Worm (Caenorhabditis elegans) whole organism, young adult: ENCODE measurements around the gene msp-78.
A peak's percentile ranks its signal among the peaks of the same experiment; 100 is the strongest.

ENCODE experiments used
- B0336.3 ChIP-seq: fragments of 200-800 bp; sonication (Bioruptor generic); IDR thresholded peaks from 2 replicates; pipeline ENCODE4 v1.3.6; 2022; ENCODE audit warnings: missing genetic modification characterization, missing compliant biosample characterization
- T07F8.4 ChIP-seq: sonication (generic microtip); optimal IDR thresholded peaks from 2 replicates; lab custom pipeline; 2016; ENCODE audit warnings: mild to moderate bottlenecking, missing genetic modification characterization, moderate library complexity, missing compliant biosample characterization
- Y53F4B.3 ChIP-seq: fragments of 200-800 bp; sonication (Bioruptor generic); IDR thresholded peaks from 2 replicates; pipeline ENCODE4 v1.3.6; 2022; ENCODE audit warnings: missing genetic modification reagents, missing genetic modification characterization, missing compliant biosample characterization
- Y95B8A.8 ChIP-seq: fragments of 200-800 bp; sonication (Bioruptor generic); IDR thresholded peaks from 2 replicates; pipeline ENCODE4 v1.3.6; 2022; ENCODE audit warnings: missing genetic modification reagents, missing genetic modification characterization, missing compliant biosample characterization
- ama-1 ChIP-seq, 3 experiments: fragments of 150-350 bp in 1 of 3; sonication (generic microtip) in 2 of 3; optimal IDR thresholded peaks; 2 replicates each; lab custom pipeline; 2014 to 2018; ENCODE audit warnings: missing biosample characterization in 2 of 3, missing genetic modification characterization in 2 of 3, missing genetic modification reagents in 2 of 3
- aptf-2 ChIP-seq: fragments of 200-800 bp; sonication (Bioruptor generic); conservative IDR thresholded peaks from 2 replicates; pipeline ENCODE4 v1.3.6; 2022; ENCODE audit warnings: missing genetic modification reagents, missing genetic modification characterization, missing compliant biosample characterization
- ceh-58 ChIP-seq: fragments of 200-800 bp; sonication (Bioruptor generic); IDR thresholded peaks from 2 replicates; pipeline ENCODE4 v1.3.6; 2022; ENCODE audit warnings: missing genetic modification characterization, missing compliant biosample characterization
- die-1 ChIP-seq: sonication (generic microtip); optimal IDR thresholded peaks from 2 replicates; lab custom pipeline; 2016; ENCODE audit warnings: missing genotype, mild to moderate bottlenecking, missing genetic modification characterization, missing compliant biosample characterization
- dpff-1 ChIP-seq: sonication (generic microtip); optimal IDR thresholded peaks from 2 replicates; lab custom pipeline; 2017; ENCODE audit warnings: mild to moderate bottlenecking, missing genetic modification characterization, missing compliant biosample characterization
- dpl-1 ChIP-seq: fragments of 150-350 bp; optimal IDR thresholded peaks from 2 replicates; lab custom pipeline; 2014; ENCODE audit warnings: missing biosample characterization, missing genetic modification reagents, missing genetic modification characterization
- efl-1 ChIP-seq: fragments of 150-350 bp; optimal IDR thresholded peaks from 2 replicates; lab custom pipeline; 2014; ENCODE audit warnings: missing biosample characterization, missing genetic modification reagents, missing genetic modification characterization
- hlh-26 ChIP-seq: fragments of 200-800 bp; sonication (Bioruptor generic); conservative IDR thresholded peaks from 2 replicates; pipeline ENCODE4 v1.3.6; 2022; ENCODE audit warnings: missing genetic modification reagents, missing genetic modification characterization, missing compliant biosample characterization
- lag-1 ChIP-seq: fragments of 200-800 bp; sonication (Bioruptor generic); IDR thresholded peaks from 2 replicates; pipeline ENCODE4 v1.3.6; 2022; ENCODE audit warnings: missing genetic modification reagents, missing genetic modification characterization, missing compliant biosample characterization
- let-526 ChIP-seq: fragments of 200-800 bp; sonication (Bioruptor generic); IDR thresholded peaks from 2 replicates; pipeline ENCODE4 v1.3.6; 2022; ENCODE audit warnings: missing genetic modification reagents, missing genetic modification characterization, missing compliant biosample characterization
- lin-26 ChIP-seq: fragments of 200-800 bp; sonication (Bioruptor generic); IDR thresholded peaks from 2 replicates; pipeline ENCODE4 v1.3.6; 2022; ENCODE audit warnings: missing genetic modification reagents, missing genetic modification characterization, missing compliant biosample characterization
- lin-35 ChIP-seq, 3 experiments: fragments of 150-350 bp in 2 of 3; sonication (generic microtip) in 1 of 3; optimal IDR thresholded peaks; 2 replicates each; lab custom pipeline; 2014 to 2018; ENCODE audit warnings: missing biosample characterization in 3 of 3, missing genetic modification characterization in 3 of 3, missing genetic modification reagents in 3 of 3
- lin-40 ChIP-seq: sonication (generic microtip); optimal IDR thresholded peaks from 2 replicates; lab custom pipeline; 2016; ENCODE audit warnings: missing genetic modification characterization, mild to moderate bottlenecking, missing compliant biosample characterization, missing genotype, missing genetic modification reagents
- lin-54 ChIP-seq: fragments of 200-800 bp; sonication (Bioruptor generic); optimal IDR thresholded peaks from 2 replicates; lab custom pipeline; 2018; ENCODE audit warnings: mild to moderate bottlenecking, missing genetic modification characterization, missing compliant biosample characterization
- madf-10 ChIP-seq: sonication (generic microtip); optimal IDR thresholded peaks from 2 replicates; lab custom pipeline; 2016; ENCODE audit warnings: mild to moderate bottlenecking, missing genetic modification characterization, missing compliant biosample characterization
- madf-3 ChIP-seq: fragments of 200-800 bp; sonication (Bioruptor generic); IDR thresholded peaks from 2 replicates; pipeline ENCODE4 v1.3.6; 2022; ENCODE audit warnings: missing genetic modification reagents, missing genetic modification characterization, missing compliant biosample characterization
- madf-6 ChIP-seq: fragments of 200-800 bp; sonication (Bioruptor generic); IDR thresholded peaks from 2 replicates; pipeline ENCODE4 v1.3.6; 2022; ENCODE audit warnings: missing genetic modification reagents, missing genetic modification characterization, missing compliant biosample characterization
- mcd-1 ChIP-seq: fragments of 200-800 bp; sonication (Bioruptor generic); IDR thresholded peaks from 2 replicates; pipeline ENCODE4 v1.3.6; 2022; ENCODE audit warnings: missing genetic modification reagents, missing genetic modification characterization, missing compliant biosample characterization
- nhr-120 ChIP-seq: fragments of 200-800 bp; sonication (Bioruptor generic); IDR thresholded peaks from 2 replicates; pipeline ENCODE4 v1.3.6; 2022; ENCODE audit warnings: missing genetic modification characterization, missing compliant biosample characterization
- nhr-90 ChIP-seq: sonication (generic microtip); optimal IDR thresholded peaks from 2 replicates; lab custom pipeline; 2016; ENCODE audit warnings: missing genotype, mild to moderate bottlenecking, missing genetic modification characterization, missing compliant biosample characterization
- repo-1 ChIP-seq: sonication (generic microtip); optimal IDR thresholded peaks from 2 replicates; lab custom pipeline; 2017; ENCODE audit warnings: mild to moderate bottlenecking, missing genetic modification characterization, missing compliant biosample characterization
- sdz-38 ChIP-seq: sonication (generic microtip); optimal IDR thresholded peaks from 2 replicates; lab custom pipeline; 2016; ENCODE audit warnings: missing genotype, missing genetic modification characterization, missing compliant biosample characterization
- snpc-4 ChIP-seq, 5 experiments: fragments of 150-350 bp in 1 of 5; sonication (generic microtip) in 4 of 5; optimal IDR thresholded peaks; 2 replicates each; lab custom pipeline; 2014 to 2018; ENCODE audit warnings: missing genetic modification characterization in 5 of 5, missing biosample characterization in 3 of 5, antibody characterized with exemption in 2 of 5, mild to moderate bottlenecking in 2 of 5, missing compliant biosample characterization in 2 of 5, missing genotype in 2 of 5, moderate library complexity in 2 of 5, missing genetic modification reagents in 1 of 5
- unc-62 ChIP-seq: fragments of 150-350 bp; optimal IDR thresholded peaks from 2 replicates; lab custom pipeline; 2014; ENCODE audit warnings: missing biosample characterization, missing genetic modification reagents, missing genetic modification characterization
- xnd-1 ChIP-seq: sonication (generic microtip); optimal IDR thresholded peaks from 2 replicates; lab custom pipeline; 2016; ENCODE audit warnings: missing genotype, missing genetic modification reagents, missing genetic modification characterization, missing compliant biosample characterization
- ztf-26 ChIP-seq: sonication (generic microtip); optimal IDR thresholded peaks from 2 replicates; lab custom pipeline; 2017; ENCODE audit warnings: missing genetic modification characterization, missing compliant biosample characterization
- ztf-28 ChIP-seq: fragments of 200-800 bp; sonication (Bioruptor generic); IDR thresholded peaks from 2 replicates; pipeline ENCODE4 v1.3.6; 2022; ENCODE audit warnings: missing genetic modification reagents, missing genetic modification characterization, missing compliant biosample characterization

Gene msp-78

ce11 chrIV:9770798-9771197 is 952 bp downstream of the msp-78 start:
- TF ChIP-seq unc-62 (GFP tag; lab: Kevin White, UChicago), result peak; percentile 95
- no peak for TF ChIP-seq die-1 (tag; lab: Kevin White, UChicago)
- TF ChIP-seq, all 124 proteins: peak for 1

ce11 chrIV:9772096-9772720 is 2.4 kb downstream of the msp-78 start, which contains the start of gene cav-1:
Gene cav-1 (plus strand): TSS chrIV:9772510.
- TF ChIP-seq aptf-2 (GFP tag; lab: Robert Waterston, UW) (0 out of 2 replicates have a peak, but pooled peaks have one; percentile 53), madf-3 (no peak), unc-62 (GFP tag; lab: Kevin White, UChicago) (peak; percentile 34)
- TF ChIP-seq, all 124 proteins: peak for 2

ce11 chrIV:9773441-9773840 is 3.6 kb downstream of the msp-78 start:
- no peak for TF ChIP-seq repo-1 (tag; lab: Kevin White, UChicago)
- no peak for TF ChIP-seq die-1 (tag; lab: Kevin White, UChicago)
- no peak for TF ChIP-seq hlh-26 (GFP tag; lab: Robert Waterston, UW)
- no peak for TF ChIP-seq xnd-1 (tag; lab: Kevin White, UChicago)
- no peak for TF ChIP-seq Y95B8A.8 (GFP tag; lab: Robert Waterston, UW)
- TF ChIP-seq Y53F4B.3, result no peak
- no peak for TF ChIP-seq nhr-90 (tag; lab: Kevin White, UChicago)
- TF ChIP-seq lag-1 (GFP tag; lab: Robert Waterston, UW), result no peak
- TF ChIP-seq madf-10 (tag; lab: Kevin White, UChicago), result no peak
- no peak for TF ChIP-seq nhr-120
- no peak for TF ChIP-seq ceh-58
- TF ChIP-seq mcd-1 (GFP tag; lab: Robert Waterston, UW), result no peak
- TF ChIP-seq T07F8.4, result no peak
- no peak for TF ChIP-seq dpff-1 (tag; lab: Kevin White, UChicago)
- no peak for TF ChIP-seq lin-26 (GFP tag; lab: Robert Waterston, UW)
- TF ChIP-seq ztf-28 (GFP tag; lab: Robert Waterston, UW), result no peak
- TF ChIP-seq lin-40 (tag; lab: Kevin White, UChicago), result no peak
- TF ChIP-seq B0336.3 (GFP tag; lab: Robert Waterston, UW), result no peak
- no peak for TF ChIP-seq ama-1 (optimal IDR thresholded peaks at IDR 0.05; lab: Kevin White, UChicago)
- TF ChIP-seq ama-1 (GFP tag; optimal IDR thresholded peaks at IDR 0.05; lab: Kevin White, UChicago), result no peak

DNA sequence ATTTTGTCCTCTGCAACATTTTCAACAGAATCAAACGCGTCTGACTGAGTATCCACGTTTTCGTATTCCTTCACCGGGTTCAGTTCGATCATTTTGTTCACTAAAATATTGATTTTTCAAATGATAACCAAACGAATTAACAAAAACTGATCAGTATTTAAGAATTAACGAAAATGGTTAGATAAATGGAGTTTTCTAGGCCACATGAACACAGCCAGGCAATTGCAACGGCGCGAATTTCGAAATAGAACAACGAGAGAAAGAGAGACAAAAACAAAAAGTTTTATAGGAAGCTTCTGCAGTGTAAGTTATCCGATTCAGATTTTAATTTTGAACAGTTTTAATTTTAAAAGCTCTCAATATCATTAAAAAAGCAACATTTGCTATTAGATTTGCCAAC is 7.7 kb downstream of the msp-78 start, which contains the start of gene sna-2:
sna-2 (minus strand) TSS at position 100 of the 400 bp plus-strand sequence.
- TF ChIP-seq lin-54 (GFP tag; lab: Kevin White, UChicago) (peak; percentile 58), sdz-38 (tag; lab: Kevin White, UChicago) (no peak), madf-6 (GFP tag; lab: Robert Waterston, UW) (0 out of 2 replicates have a peak, but pooled peaks have one; percentile 27), lin-35 (GFP tag; optimal IDR thresholded peaks at IDR 0.05; lab: Kevin White, UChicago) (peak in 1 of 3 experiments; percentile 83), snpc-4 (GFP tag; optimal IDR thresholded peaks at IDR 0.05; lab: Kevin White, UChicago) (no peak), snpc-4 (tag; optimal IDR thresholded peaks at IDR 0.05; lab: Kevin White, UChicago) (peak in 1 of 4 experiments; percentile 26), efl-1 (GFP tag; lab: Kevin White, UChicago) (peak; percentile 46), let-526 (GFP tag; lab: Robert Waterston, UW) (no peak), dpl-1 (peak; percentile 60), ztf-26 (tag; lab: Kevin White, UChicago) (no peak)
